Fruit fly (Drosophila melanogaster): ENCODE results near the gene Naglu.

Naglu gene

dm6 chr2L:8362955-8363285 is 48.7 kb downstream of the Naglu start:
- TF ChIP-seq Myc (optimal IDR thresholded peaks at IDR 0.05) (no peak), sage (GFP tag; optimal IDR thresholded peaks at IDR 0.05) (no peak), sv (GFP tag; optimal IDR thresholded peaks at IDR 0.05) (no peak), CG32264 (GFP tag; optimal IDR thresholded peaks at IDR 0.05) (no peak), Hr83 (GFP tag; optimal IDR thresholded peaks at IDR 0.05; ENCODE audit: poor library complexity, severe bottlenecking) (no peak)

dm6 chr2L:8362273-8362954 is 49.3 kb downstream of the Naglu start, which contains the start of gene CG7627:
TSS of gene CG7627 (minus strand) at chr2L:8362469.
- peak; percentile 63 for TF ChIP-seq tai (GFP tag; optimal IDR thresholded peaks at IDR 0.05)
- no peak for TF ChIP-seq pan (optimal IDR thresholded peaks at IDR 0.05)
- no peak for TF ChIP-seq dl (GFP tag; optimal IDR thresholded peaks at IDR 0.05; ENCODE audit: insufficient read depth in 1 of 2, partially characterized antibody in 2 of 2)
- no peak for TF ChIP-seq N (GFP tag; optimal IDR thresholded peaks at IDR 0.05)
- TF ChIP-seq fru (GFP tag; optimal IDR thresholded peaks at IDR 0.05), result peak; percentile 89
- TF ChIP-seq Hr78 (GFP tag; optimal IDR thresholded peaks at IDR 0.05), result no peak
- peak; percentile 48 for TF ChIP-seq sage (GFP tag; optimal IDR thresholded peaks at IDR 0.05)
- peak; percentile 90 for TF ChIP-seq ey (GFP tag; optimal IDR thresholded peaks at IDR 0.05)
- TF ChIP-seq Dif (GFP tag; optimal IDR thresholded peaks at IDR 0.05; ENCODE audit: partially characterized antibody), result peak; percentile 33
- peak; percentile 49 for TF ChIP-seq Hr83 (GFP tag; optimal IDR thresholded peaks at IDR 0.05; ENCODE audit: poor library complexity, severe bottlenecking)
- TF ChIP-seq HLH106 (tag; optimal IDR thresholded peaks at IDR 0.05), result peak; percentile 80
- peak; percentile 49 for TF ChIP-seq Vsx2 (GFP tag; optimal IDR thresholded peaks at IDR 0.05; ENCODE audit: partially characterized antibody)
- TF ChIP-seq Jra (GFP tag; optimal IDR thresholded peaks at IDR 0.05), result peak; percentile 83
- peak; percentile 74 for TF ChIP-seq Sp1 (GFP tag; optimal IDR thresholded peaks at IDR 0.05)
- TF ChIP-seq Hnf4 (GFP tag; optimal IDR thresholded peaks at IDR 0.05), result peak; percentile 86
- TF ChIP-seq br (GFP tag; optimal IDR thresholded peaks at IDR 0.05), result peak; percentile 85
- peak; percentile 66 for TF ChIP-seq dmrt93B (GFP tag; optimal IDR thresholded peaks at IDR 0.05)
- peak in 1 of 2 experiments; percentile 90 for TF ChIP-seq foxo (GFP tag; optimal IDR thresholded peaks at IDR 0.05)
- peak; percentile 53 for TF ChIP-seq CG9705 (GFP tag; optimal IDR thresholded peaks at IDR 0.05)
- peak; percentile 93 for TF ChIP-seq woc (GFP tag; optimal IDR thresholded peaks at IDR 0.05)
- no peak for TF ChIP-seq GATAd (GFP tag; optimal IDR thresholded peaks at IDR 0.05)
- peak; percentile 86 for TF ChIP-seq rgr (GFP tag; optimal IDR thresholded peaks at IDR 0.05)
- peak; percentile 66 for TF ChIP-seq sv (GFP tag; optimal IDR thresholded peaks at IDR 0.05)
- TF ChIP-seq Mio (GFP tag; optimal IDR thresholded peaks at IDR 0.05), result no peak
- peak; percentile 89 for TF ChIP-seq h (GFP tag; optimal IDR thresholded peaks at IDR 0.05)
- TF ChIP-seq Dfd (GFP tag; optimal IDR thresholded peaks at IDR 0.05), result no peak
- TF ChIP-seq Myc (optimal IDR thresholded peaks at IDR 0.05), result no peak
- TF ChIP-seq brk (GFP tag; optimal IDR thresholded peaks at IDR 0.05), result peak; percentile 72
- TF ChIP-seq dsf (GFP tag; optimal IDR thresholded peaks at IDR 0.05; ENCODE audit: borderline replicate concordance), result no peak
- TF ChIP-seq psq (GFP tag; optimal IDR thresholded peaks at IDR 0.05), result peak; percentile 82
- TF ChIP-seq usp (GFP tag; optimal IDR thresholded peaks at IDR 0.05), result no peak
- no peak for TF ChIP-seq Rel (GFP tag; optimal IDR thresholded peaks at IDR 0.05)
- TF ChIP-seq Rel (tag; optimal IDR thresholded peaks at IDR 0.05), result peak; percentile 41
- TF ChIP-seq lola (GFP tag; optimal IDR thresholded peaks at IDR 0.05), result no peak
- TF ChIP-seq Abd-B (GFP tag; optimal IDR thresholded peaks at IDR 0.05), result no peak
- no peak for TF ChIP-seq jim (GFP tag; optimal IDR thresholded peaks at IDR 0.05)
- no peak for TF ChIP-seq CrebA (GFP tag; optimal IDR thresholded peaks at IDR 0.05; ENCODE audit: borderline replicate concordance)
- peak; percentile 91 for TF ChIP-seq OdsH (GFP tag; optimal IDR thresholded peaks at IDR 0.05)
- peak; percentile 62 for TF ChIP-seq CG32264 (GFP tag; optimal IDR thresholded peaks at IDR 0.05)
